Worm (Caenorhabditis elegans) whole organism, L3 larva: Measurements from ENCODE around the gene B0462.5.

ENCODE experiments used
- ceh-16 ChIP-seq: sonication (generic microtip); optimal IDR thresholded peaks from 2 replicates; lab custom pipeline; 2017; ENCODE audit warnings: missing biosample characterization, missing genetic modification characterization
- ceh-9 ChIP-seq: sonication (generic microtip); optimal IDR thresholded peaks from 2 replicates; lab custom pipeline; 2018; ENCODE audit warnings: missing biosample characterization, missing genetic modification characterization
- nhr-23 ChIP-seq: fragments of 150-350 bp; optimal IDR thresholded peaks from 2 replicates; lab custom pipeline; 2014; ENCODE audit warnings: missing biosample characterization, missing genetic modification reagents, missing genetic modification characterization
- pha-4 ChIP-seq: fragments of 150-350 bp; optimal IDR thresholded peaks from 2 replicates; lab custom pipeline; 2014; ENCODE audit warnings: missing biosample characterization, missing genetic modification reagents, missing genetic modification characterization
- unc-62 ChIP-seq: fragments of 150-350 bp; sonication (generic microtip); optimal IDR thresholded peaks from 4 replicates; lab custom pipeline; 2014; ENCODE audit warnings: missing biosample characterization, missing genetic modification reagents, missing genetic modification characterization
- ztf-4 ChIP-seq: fragments of 150-350 bp; optimal IDR thresholded peaks from 2 replicates; lab custom pipeline; 2014; ENCODE audit warnings: missing biosample characterization, missing genetic modification characterization

DNA sequence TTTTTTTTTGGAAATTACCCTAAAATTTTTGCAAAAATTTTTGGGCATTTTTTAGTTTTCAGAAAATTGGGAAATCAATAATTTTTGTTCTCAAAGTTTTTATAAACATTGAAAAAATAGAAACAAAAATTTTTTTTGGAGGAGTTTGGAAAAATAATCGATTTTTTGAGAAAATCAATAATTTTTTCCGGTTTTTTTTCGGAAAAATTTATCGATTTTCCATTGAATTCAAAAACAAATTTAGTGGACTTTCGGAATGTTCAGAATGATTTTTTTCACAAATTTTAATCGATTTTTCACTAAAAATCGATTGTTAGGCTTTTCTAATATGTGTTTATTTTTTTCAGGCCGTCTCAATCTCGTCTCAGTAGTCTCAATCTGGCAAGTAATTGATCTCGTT is 14.5 kb upstream of the B0462.5 start:
- TF ChIP-seq pha-4 (tag; lab: Kevin White, UChicago) (no peak), ztf-4 (tag; lab: Kevin White, UChicago) (no peak), unc-62 (no peak), ceh-16 (no peak), ceh-9 (tag; lab: Kevin White, UChicago) (no peak), nhr-23 (tag; lab: Kevin White, UChicago) (no peak)
